Worm (Caenorhabditis elegans): ENCODE measurements around the gene C23G10.2.

C23G10.2 gene

ce11 chrIII:6178586-6178985, 29.3 kb upstream of the C23G10.2 start, which contains the start of gene F42A10.7:
F42A10.7 (minus strand) TSS chrIII:6178686.
- no peak for TF ChIP-seq ZK546.5 (tag; optimal IDR thresholded peaks at IDR 0.05)
- peak; percentile 81 for TF ChIP-seq aha-1 (tag)
- TF ChIP-seq F37D6.2 (tag; optimal IDR thresholded peaks at IDR 0.05) = no peak

- no peak for TF ChIP-seq Y5F2A.4 (GFP tag; optimal IDR thresholded peaks at IDR 0.05)
- TF ChIP-seq tag-97 (GFP tag; IDR thresholded peaks at IDR 0.05) = no peak
- no peak for TF ChIP-seq ZK546.5 (tag; optimal IDR thresholded peaks at IDR 0.05)
- TF ChIP-seq F10B5.3 (tag; optimal IDR thresholded peaks at IDR 0.05) = no peak
- no peak for TF ChIP-seq zip-2 (tag; optimal IDR thresholded peaks at IDR 0.05)
- TF ChIP-seq F49E8.2 (tag; optimal IDR thresholded peaks at IDR 0.05; ENCODE audit: borderline replicate concordance) = no peak
- peak; percentile 50 for TF ChIP-seq fos-1 (tag; optimal IDR thresholded peaks at IDR 0.05)
- no peak for TF ChIP-seq fkh-10 (GFP tag; optimal IDR thresholded peaks at IDR 0.05)
- TF ChIP-seq cey-2 (tag; optimal IDR thresholded peaks at IDR 0.05; ENCODE audit: borderline replicate concordance, insufficient read depth) = no peak
- TF ChIP-seq vab-7 (GFP tag; IDR thresholded peaks at IDR 0.05) = no peak
- TF ChIP-seq hlh-11 (tag; optimal IDR thresholded peaks at IDR 0.05) = peak; percentile 84
- no peak for TF ChIP-seq ctbp-1 (GFP tag; IDR thresholded peaks at IDR 0.05)
- no peak for TF ChIP-seq nhr-6 (tag; optimal IDR thresholded peaks at IDR 0.05)
- TF ChIP-seq gei-8 (GFP tag; optimal IDR thresholded peaks at IDR 0.05) = no peak
- TF ChIP-seq unc-39 (tag; optimal IDR thresholded peaks at IDR 0.05) = no peak
- TF ChIP-seq nhr-42 (GFP tag; IDR thresholded peaks at IDR 0.05) = no peak
- TF ChIP-seq ama-1 (optimal IDR thresholded peaks at IDR 0.05) = no peak
- TF ChIP-seq nhr-111 (GFP tag; optimal IDR thresholded peaks at IDR 0.05) = no peak
- TF ChIP-seq attf-4 (tag; optimal IDR thresholded peaks at IDR 0.05) = no peak
- no peak for TF ChIP-seq zag-1 (tag; optimal IDR thresholded peaks at IDR 0.05)
- no peak for TF ChIP-seq F37D6.2 (tag; optimal IDR thresholded peaks at IDR 0.05)
- 0 out of 2 replicates have a peak, but pooled peaks have one; percentile 13 for TF ChIP-seq php-3 (GFP tag; IDR thresholded peaks at IDR 0.05)
- TF ChIP-seq arid-1 (GFP tag; conservative IDR thresholded peaks at IDR 0.05) = no peak
- TF ChIP-seq nhr-25 (tag; optimal IDR thresholded peaks at IDR 0.05; ENCODE audit: borderline replicate concordance, insufficient read depth) = no peak
- no peak for TF ChIP-seq set-16 (GFP tag; IDR thresholded peaks at IDR 0.05)
- no peak for TF ChIP-seq duxl-1 (tag; optimal IDR thresholded peaks at IDR 0.05; ENCODE audit: poor library complexity)
- TF ChIP-seq nhr-76 (tag; optimal IDR thresholded peaks at IDR 0.05) = no peak
- TF ChIP-seq D1046.2 (GFP tag; IDR thresholded peaks at IDR 0.05) = no peak
- TF ChIP-seq aly-2 (tag; optimal IDR thresholded peaks at IDR 0.05) = no peak
- TF ChIP-seq daf-19 (GFP tag; conservative IDR thresholded peaks at IDR 0.05) = no peak
- TF ChIP-seq hlh-30 (tag; optimal IDR thresholded peaks at IDR 0.05; ENCODE audit: insufficient read depth) = peak; percentile 18
- TF ChIP-seq hmg-1.1 (GFP tag; IDR thresholded peaks at IDR 0.05) = no peak
- no peak for TF ChIP-seq nhr-41 (GFP tag; IDR thresholded peaks at IDR 0.05)
- TF ChIP-seq nhr-237 (tag; optimal IDR thresholded peaks at IDR 0.05) = no peak
- TF ChIP-seq nhr-10 (tag; optimal IDR thresholded peaks at IDR 0.05) = no peak
- no peak for TF ChIP-seq ceh-62 (tag; optimal IDR thresholded peaks at IDR 0.05)
- TF ChIP-seq ceh-20 (GFP tag; IDR thresholded peaks at IDR 0.05) = no peak
- peak; percentile 76 for TF ChIP-seq nhr-28 (tag; optimal IDR thresholded peaks at IDR 0.05)
- no peak for TF ChIP-seq daf-8 (GFP tag; IDR thresholded peaks at IDR 0.05)
- no peak for TF ChIP-seq ces-1 (GFP tag; optimal IDR thresholded peaks at IDR 0.05)
- TF ChIP-seq lin-13 (GFP tag; optimal IDR thresholded peaks at IDR 0.05) = no peak
- TF ChIP-seq ceh-28 (tag; optimal IDR thresholded peaks at IDR 0.05) = no peak
- TF ChIP-seq nhr-48 (tag; optimal IDR thresholded peaks at IDR 0.05) = peak; percentile 82
- TF ChIP-seq unc-62 (GFP tag; optimal IDR thresholded peaks at IDR 0.05 in 1 of 2) = peak in 1 of 2 experiments; percentile 37
- TF ChIP-seq unc-62 (tag; optimal IDR thresholded peaks at IDR 0.05) = no peak
- no peak for TF ChIP-seq pha-4 (GFP tag; IDR thresholded peaks at IDR 0.05)
- no peak for TF ChIP-seq pha-4 (tag; optimal IDR thresholded peaks at IDR 0.05)
- TF ChIP-seq ceh-82 (tag; optimal IDR thresholded peaks at IDR 0.05) = no peak
- peak; percentile 4 for TF ChIP-seq nhr-102 (tag; optimal IDR thresholded peaks at IDR 0.05)
- no peak for TF ChIP-seq rbr-2 (tag; optimal IDR thresholded peaks at IDR 0.05)
These were observed 28.8 kb upstream of the C23G10.2 start for ce11 chrIII:6179062-6179461.
